Worm (Caenorhabditis elegans) whole organism, L4/young adult: ENCODE measurements around the gene T04C12.9.

Experiments used
- W03F9.2 ChIP-seq: fragments of 150-350 bp; optimal IDR thresholded peaks from 2 replicates; lab custom pipeline; 2014; ENCODE audit warnings: missing biosample characterization, missing genetic modification characterization
- him-1 ChIP-seq: sonication (generic microtip); optimal IDR thresholded peaks from 2 replicates; lab custom pipeline; 2016; ENCODE audit warnings: missing genotype, missing genetic modification reagents, missing genetic modification characterization, missing compliant biosample characterization

DNA sequence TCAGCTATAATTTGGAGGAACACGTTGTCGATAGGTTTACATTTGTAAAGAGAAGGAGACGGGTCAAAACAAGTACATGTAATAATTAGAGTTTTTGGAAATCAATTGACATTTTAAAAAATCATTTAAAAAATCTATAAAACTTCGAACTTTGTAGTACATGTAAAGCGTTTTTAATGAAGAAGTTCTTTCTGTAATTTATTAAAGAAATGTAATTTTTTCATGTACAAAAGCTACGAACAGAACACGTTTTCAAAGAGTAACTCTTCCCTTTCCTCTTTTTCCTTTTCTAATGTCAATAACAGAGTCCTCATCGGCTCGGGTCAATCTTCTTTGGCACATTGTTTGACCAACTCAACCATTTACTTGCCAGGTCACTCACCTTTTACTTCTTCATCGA, 19.2 kb downstream of the T04C12.9 start, which contains the start of gene C45B11.6:
- TF ChIP-seq him-1 (no peak), W03F9.2 (tag; lab: Kevin White, UChicago) (no peak)
